Fruit fly (Drosophila melanogaster) Kc167 (cell line): ENCODE measurements around the gene CG10019.

ENCODE experiments used
- Myc ChIP-seq: fragments of >200 bp; optimal IDR thresholded peaks from 2 replicates; lab custom pipeline; 2017; ENCODE audit warnings: missing external identifiers
- Sin3A ChIP-seq: fragments of >200 bp; optimal IDR thresholded peaks from 2 replicates; lab custom pipeline; 2018; ENCODE audit warnings: missing external identifiers
- h ChIP-seq: fragments of >200 bp; optimal IDR thresholded peaks from 3 replicates; lab custom pipeline; 2018; ENCODE audit warnings: missing external identifiers
- ttk ChIP-seq: sonication (Bioruptor generic); optimal IDR thresholded peaks from 2 replicates; lab custom pipeline; 2017; ENCODE audit warnings: missing external identifiers

DNA sequence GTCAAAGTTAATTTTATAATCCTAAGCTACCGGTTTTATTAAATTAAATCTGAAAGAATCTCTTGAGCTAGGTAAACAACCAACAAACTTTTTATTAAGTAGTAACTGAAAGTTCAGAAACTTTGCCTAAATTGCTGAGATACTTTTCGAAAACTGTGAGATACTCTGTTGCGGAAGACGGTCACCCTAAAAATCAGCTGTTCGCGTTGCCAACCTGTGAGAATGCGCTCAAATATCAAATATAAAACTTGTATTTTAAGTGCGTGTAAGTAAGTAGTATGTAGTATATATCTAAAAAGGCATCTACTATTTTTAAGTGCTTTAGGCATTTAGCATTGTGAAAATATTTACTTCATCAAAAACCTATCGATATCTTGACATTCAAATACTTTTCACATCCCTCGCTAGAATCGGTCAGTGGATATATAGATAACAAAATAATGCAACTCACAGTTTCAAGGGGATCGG is 17.3 kb upstream of the CG10019 start, which contains the start of the genes CG31955 and CG2818:
- TF ChIP-seq Myc (no peak), ttk (lab: Kevin White, UChicago) (no peak), Sin3A (lab: Kevin White, UChicago) (no peak), h (lab: Kevin White, UChicago) (no peak)
